Fruit fly (Drosophila melanogaster) whole organism, embryonic: Measurements from ENCODE around the gene CG6569.
A peak's percentile ranks its signal among the peaks of the same experiment; 100 is the strongest.

Source experiments
- ATbp ChIP-seq: fragments of 200-800 bp; sonication (Bioruptor generic); optimal IDR thresholded peaks from 2 replicates; lab custom pipeline; 2017; ENCODE audit warnings: missing biosample characterization, mild to moderate bottlenecking, missing genetic modification characterization, missing genetic modification reagents
- Bdp1 ChIP-seq: fragments of 200-800 bp; sonication (Bioruptor generic); optimal IDR thresholded peaks from 3 replicates; lab custom pipeline; 2016; ENCODE audit warnings: missing biosample characterization, missing genetic modification characterization
- CG10147 ChIP-seq: fragments of 200-800 bp; sonication (Bioruptor generic); optimal IDR thresholded peaks from 2 replicates; lab custom pipeline; 2019; ENCODE audit warnings: missing biosample characterization, mild to moderate bottlenecking, missing genetic modification characterization, moderate library complexity
- CG10366 ChIP-seq: fragments of 200-800 bp; sonication (Bioruptor generic); IDR thresholded peaks from 2 replicates; pipeline ENCODE4 v1.3.6; 2022; ENCODE audit warnings: missing biosample characterization, missing genetic modification characterization
- CG10462 ChIP-seq: fragments of 200-800 bp; sonication (Bioruptor generic); optimal IDR thresholded peaks from 2 replicates; lab custom pipeline; 2016; ENCODE audit warnings: missing biosample characterization, missing genetic modification characterization
- CG10565 ChIP-seq: fragments of 200-800 bp; sonication (Bioruptor generic); optimal IDR thresholded peaks from 3 replicates; lab custom pipeline; 2016; ENCODE audit warnings: missing biosample characterization, mild to moderate bottlenecking, missing genetic modification characterization
- CG10979 ChIP-seq: fragments of 200-800 bp; sonication (Bioruptor generic); optimal IDR thresholded peaks from 2 replicates; lab custom pipeline; 2018; ENCODE audit warnings: missing biosample characterization, mild to moderate bottlenecking, missing genetic modification characterization, moderate library complexity
- CG11456 ChIP-seq: fragments of 200-800 bp; sonication (Bioruptor generic); IDR thresholded peaks from 3 replicates; pipeline ENCODE4 v1.3.6; 2022; ENCODE audit warnings: missing biosample characterization, missing genetic modification characterization
- CG11696 ChIP-seq: fragments of 200-800 bp; sonication (Bioruptor generic); IDR thresholded peaks from 2 replicates; pipeline ENCODE4 v1.3.6; 2022; ENCODE audit warnings: missing biosample characterization, missing genetic modification characterization
- CG13424 ChIP-seq: fragments of 200-800 bp; sonication (Bioruptor generic); optimal IDR thresholded peaks from 2 replicates; lab custom pipeline; 2019; ENCODE audit warnings: missing biosample characterization, mild to moderate bottlenecking, missing genetic modification characterization, moderate library complexity
- CG14710 ChIP-seq: fragments of 200-800 bp; sonication (Bioruptor generic); optimal IDR thresholded peaks from 3 replicates; lab custom pipeline; 2019; ENCODE audit warnings: missing biosample characterization, mild to moderate bottlenecking, missing genetic modification characterization, moderate library complexity
- CG15479 ChIP-seq: fragments of 200-800 bp; sonication (Bioruptor generic); optimal IDR thresholded peaks from 3 replicates; lab custom pipeline; 2019; ENCODE audit warnings: missing biosample characterization, mild to moderate bottlenecking, missing genetic modification characterization, moderate library complexity
- CG17385 ChIP-seq: fragments of 200-800 bp; sonication (Bioruptor generic); optimal IDR thresholded peaks from 3 replicates; lab custom pipeline; 2018; ENCODE audit warnings: missing biosample characterization, mild to moderate bottlenecking, missing genetic modification characterization
- CG2120 ChIP-seq: fragments of 200-800 bp; sonication (Bioruptor generic); optimal IDR thresholded peaks from 3 replicates; lab custom pipeline; 2016; ENCODE audit warnings: missing biosample characterization, missing genetic modification characterization
- CG32532 ChIP-seq: fragments of 200-800 bp; sonication (Bioruptor generic); IDR thresholded peaks from 2 replicates; pipeline ENCODE4 v1.3.6; 2022; ENCODE audit warnings: missing biosample characterization, missing genetic modification characterization
- CG34224 ChIP-seq: fragments of 200-800 bp; sonication (Bioruptor generic); IDR thresholded peaks from 3 replicates; pipeline ENCODE4 v1.3.6; 2022; ENCODE audit warnings: missing biosample characterization, missing genetic modification characterization; ENCODE audit not compliant: partially characterized antibody
- CG4707 ChIP-seq: fragments of 200-800 bp; sonication (Bioruptor generic); optimal IDR thresholded peaks from 2 replicates; lab custom pipeline; 2018; ENCODE audit warnings: missing biosample characterization, mild to moderate bottlenecking, missing genetic modification characterization, moderate library complexity
- CG6813 ChIP-seq: fragments of 200-800 bp; sonication (Bioruptor generic); optimal IDR thresholded peaks from 2 replicates; lab custom pipeline; 2017; ENCODE audit warnings: missing biosample characterization, missing genetic modification characterization, mild to moderate bottlenecking, moderate library complexity, missing genetic modification reagents
- CG8089 ChIP-seq: fragments of 200-800 bp; sonication (Bioruptor generic); optimal IDR thresholded peaks from 3 replicates; lab custom pipeline; 2016; ENCODE audit warnings: missing biosample characterization, missing genetic modification characterization
- CG9609 ChIP-seq: fragments of 200-800 bp; sonication (Bioruptor generic); optimal IDR thresholded peaks from 3 replicates; lab custom pipeline; 2016; ENCODE audit warnings: missing biosample characterization, missing genetic modification characterization
- CTCF ChIP-seq: fragments of 200-800 bp; sonication (Bioruptor generic); optimal IDR thresholded peaks from 2 replicates; lab custom pipeline; 2017; ENCODE audit warnings: missing biosample characterization, mild to moderate bottlenecking, missing genetic modification characterization, moderate library complexity
- CkIIα-i1 ChIP-seq: fragments of 200-800 bp; sonication (Bioruptor generic); IDR thresholded peaks from 2 replicates; pipeline ENCODE4 v1.3.6; 2022; ENCODE audit warnings: missing biosample characterization, missing genetic modification characterization
- CoRest ChIP-seq: fragments of 200-800 bp; sonication (Bioruptor generic); optimal IDR thresholded peaks from 3 replicates; lab custom pipeline; 2018; ENCODE audit warnings: missing biosample characterization, mild to moderate bottlenecking, missing genetic modification characterization, moderate library complexity
- CrebB ChIP-seq: fragments of 200-800 bp; sonication (Bioruptor generic); optimal IDR thresholded peaks from 3 replicates; lab custom pipeline; 2018; ENCODE audit warnings: missing biosample characterization, mild to moderate bottlenecking, missing genetic modification characterization
- Dfd ChIP-seq, 2 experiments: fragments of >200 bp; optimal IDR thresholded peaks; 2 replicates each; lab custom pipeline; 2017; ENCODE audit warnings: missing biosample characterization in 2 of 2, missing genetic modification characterization in 2 of 2
- Dip2 ChIP-seq: fragments of 200-800 bp; sonication (Bioruptor generic); IDR thresholded peaks from 2 replicates; pipeline ENCODE4 v1.3.6; 2022; ENCODE audit warnings: missing biosample characterization, missing genetic modification characterization
- E2f2 ChIP-seq: fragments of 200-800 bp; sonication (Bioruptor generic); IDR thresholded peaks from 2 replicates; pipeline ENCODE4 v1.3.6; 2022; ENCODE audit warnings: missing biosample characterization, missing genetic modification characterization
- HLH54F ChIP-seq: fragments of 200-800 bp; sonication (Bioruptor generic); optimal IDR thresholded peaks from 3 replicates; lab custom pipeline; 2016; ENCODE audit warnings: missing biosample characterization, missing genetic modification characterization
- Hmr ChIP-seq: fragments of 200-800 bp; sonication (Bioruptor generic); optimal IDR thresholded peaks from 3 replicates; lab custom pipeline; 2017; ENCODE audit warnings: mild to moderate bottlenecking, missing biosample characterization, missing genetic modification reagents, missing genetic modification characterization
- Hsf ChIP-seq: fragments of 200-800 bp; sonication (Bioruptor generic); optimal IDR thresholded peaks from 3 replicates; lab custom pipeline; 2016; ENCODE audit warnings: missing biosample characterization, missing genetic modification characterization
- Kr ChIP-seq: fragments of 200-800 bp; sonication (Bioruptor generic); optimal IDR thresholded peaks from 2 replicates; lab custom pipeline; 2017; ENCODE audit warnings: missing biosample characterization, mild to moderate bottlenecking, missing genetic modification characterization
- Nf-YC ChIP-seq: fragments of 200-800 bp; optimal IDR thresholded peaks from 3 replicates; lab custom pipeline; 2019; ENCODE audit warnings: missing biosample characterization, mild to moderate bottlenecking, missing genetic modification characterization, moderate library complexity
- Sin3A ChIP-seq: fragments of >200 bp; optimal IDR thresholded peaks from 2 replicates; lab custom pipeline; 2018
- abd-A ChIP-seq: fragments of 200-800 bp; sonication (Bioruptor generic); optimal IDR thresholded peaks from 3 replicates; lab custom pipeline; 2019; ENCODE audit warnings: missing biosample characterization, mild to moderate bottlenecking, missing genetic modification characterization, moderate library complexity
- az2 ChIP-seq: fragments of 200-800 bp; sonication (Bioruptor generic); optimal IDR thresholded peaks from 3 replicates; lab custom pipeline; 2016; ENCODE audit warnings: missing biosample characterization, missing genetic modification characterization
- danr ChIP-seq: fragments of 200-800 bp; sonication (Bioruptor generic); IDR thresholded peaks from 2 replicates; pipeline ENCODE4 v1.3.6; 2022; ENCODE audit warnings: missing biosample characterization, missing genetic modification characterization
- dati ChIP-seq: fragments of 200-800 bp; sonication (Bioruptor generic); IDR thresholded peaks from 2 replicates; pipeline ENCODE4 v1.3.6; 2022; ENCODE audit warnings: missing biosample characterization, missing genetic modification characterization
- dmrt11E ChIP-seq: fragments of 200-800 bp; sonication (Bioruptor generic); optimal IDR thresholded peaks from 3 replicates; lab custom pipeline; 2018; ENCODE audit warnings: missing biosample characterization, mild to moderate bottlenecking, missing genetic modification characterization, moderate library complexity
- en ChIP-seq: fragments of 200-800 bp; sonication (Bioruptor generic); optimal IDR thresholded peaks from 2 replicates; lab custom pipeline; 2016; ENCODE audit warnings: missing biosample characterization, missing genetic modification characterization
- gfzf ChIP-seq: fragments of 200-800 bp; sonication (Bioruptor generic); optimal IDR thresholded peaks from 2 replicates; lab custom pipeline; 2016; ENCODE audit warnings: missing biosample characterization, mild to moderate bottlenecking, missing genetic modification characterization, moderate library complexity
- hth ChIP-seq: fragments of >200 bp; optimal IDR thresholded peaks from 2 replicates; lab custom pipeline; 2017; ENCODE audit warnings: inconsistent platforms
- jigr1 ChIP-seq: fragments of 200-800 bp; sonication (Bioruptor generic); IDR thresholded peaks from 3 replicates; pipeline ENCODE4 v1.3.6; 2022; ENCODE audit warnings: missing biosample characterization, missing genetic modification characterization
- klu ChIP-seq: fragments of 200-800 bp; sonication (Bioruptor generic); IDR thresholded peaks from 2 replicates; pipeline ENCODE4 v1.3.6; 2022; ENCODE audit warnings: missing biosample characterization, missing genetic modification characterization
- lmd ChIP-seq: fragments of 200-800 bp; sonication (Bioruptor generic); IDR thresholded peaks from 2 replicates; pipeline ENCODE4 v1.3.6; 2022; ENCODE audit warnings: missing biosample characterization, missing genetic modification characterization
- pfk ChIP-seq: fragments of 200-800 bp; sonication (Bioruptor generic); optimal IDR thresholded peaks from 2 replicates; lab custom pipeline; 2018; ENCODE audit warnings: missing biosample characterization, mild to moderate bottlenecking, missing genetic modification characterization, moderate library complexity
- pum ChIP-seq: fragments of 200-800 bp; sonication (Bioruptor generic); optimal IDR thresholded peaks from 2 replicates; lab custom pipeline; 2016; ENCODE audit warnings: missing biosample characterization, missing genetic modification characterization
- sisA ChIP-seq: fragments of 200-800 bp; sonication (Bioruptor generic); IDR thresholded peaks from 2 replicates; pipeline ENCODE4 v1.3.6; 2022; ENCODE audit warnings: missing biosample characterization, missing genetic modification characterization
- slou ChIP-seq: fragments of 200-800 bp; sonication (Bioruptor generic); optimal IDR thresholded peaks from 3 replicates; lab custom pipeline; 2016; ENCODE audit warnings: missing biosample characterization, missing genetic modification characterization
- tio ChIP-seq: fragments of 200-800 bp; sonication (Bioruptor generic); optimal IDR thresholded peaks from 2 replicates; lab custom pipeline; 2017; ENCODE audit warnings: missing biosample characterization, missing genetic modification characterization, inconsistent platforms
- trem ChIP-seq: fragments of 200-800 bp; optimal IDR thresholded peaks from 3 replicates; lab custom pipeline; 2019; ENCODE audit warnings: missing biosample characterization, mild to moderate bottlenecking, missing genetic modification characterization, moderate library complexity
- ttk ChIP-seq: fragments of 200-800 bp; sonication (Bioruptor generic); IDR thresholded peaks from 2 replicates; pipeline ENCODE4 v2.1.2; 2022; ENCODE audit warnings: missing biosample characterization, missing genetic modification characterization
- zen ChIP-seq: fragments of 200-800 bp; sonication (Bioruptor generic); optimal IDR thresholded peaks from 3 replicates; lab custom pipeline; 2018; ENCODE audit warnings: missing biosample characterization, mild to moderate bottlenecking, missing genetic modification characterization, moderate library complexity

Gene CG6569

DNA sequence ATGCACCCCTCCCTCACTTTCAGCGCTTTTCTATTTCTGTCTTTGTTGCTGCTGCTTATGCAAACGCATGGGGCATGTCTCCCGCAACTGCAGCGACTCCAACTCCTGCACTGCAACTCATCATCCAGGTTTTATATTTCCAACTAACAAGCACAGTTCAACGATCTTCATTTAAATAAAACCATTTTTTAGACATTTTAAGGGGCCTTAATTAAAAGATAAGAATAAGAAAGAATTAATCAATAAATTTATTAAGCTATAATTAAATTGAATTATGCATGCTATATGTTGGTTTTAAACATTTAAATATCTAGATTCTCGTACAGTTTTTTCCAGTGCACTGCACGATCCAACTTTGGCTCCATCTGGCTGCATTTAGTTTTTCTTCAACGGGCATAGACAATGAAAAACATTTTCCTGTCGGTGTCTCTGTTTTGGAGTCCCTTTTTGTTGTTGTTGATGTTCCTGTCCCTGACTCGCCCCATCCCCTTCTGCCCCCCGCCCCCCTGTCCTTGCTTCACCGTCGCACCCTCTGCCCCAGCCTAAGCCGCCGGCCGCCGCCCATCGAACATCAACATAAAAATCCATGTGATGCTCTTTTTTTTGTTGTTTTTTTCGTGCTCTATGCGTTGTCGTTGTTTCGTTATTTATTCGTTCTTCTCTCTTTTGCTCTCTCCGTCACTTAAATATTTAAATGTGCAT is 38.8 kb downstream of the CG6569 start (continued):
- peak; percentile 61 for TF ChIP-seq sisA
- TF ChIP-seq zen (tag; lab: Kevin White, UChicago), result peak; percentile 63
- TF ChIP-seq Hsf, result peak; percentile 41
- TF ChIP-seq ttk (GFP tag; lab: Robert Waterston, UW), result no peak
- no peak for TF ChIP-seq CG9609 (GFP tag; lab: Kevin White, UChicago)
- no peak for TF ChIP-seq CG15479
- no peak for TF ChIP-seq CG8089 (GFP tag; lab: Kevin White, UChicago)
- TF ChIP-seq ATbp, result peak; percentile 70
- no peak for TF ChIP-seq Dip2 (GFP tag; lab: Robert Waterston, UW)
- peak; percentile 81 for TF ChIP-seq CoRest (tag; lab: Kevin White, UChicago)
- no peak for TF ChIP-seq Dfd (GFP tag; optimal IDR thresholded peaks at IDR 0.05; lab: Kevin White, UChicago)
- no peak for TF ChIP-seq CG11696 (GFP tag; lab: Robert Waterston, UW)
- no peak; the same call in 1 of the 2 replicates for TF ChIP-seq E2f2
- TF ChIP-seq CTCF (GFP tag; lab: Kevin White, UChicago), result peak; percentile 12
- no peak for TF ChIP-seq CrebB
- TF ChIP-seq CG10147 (GFP tag; lab: Kevin White, UChicago), result no peak
- TF ChIP-seq CG10565 (GFP tag; lab: Kevin White, UChicago), result no peak
- TF ChIP-seq CG13424, result peak; percentile 75
- peak; percentile 52 for TF ChIP-seq CG6813
- TF ChIP-seq pum (GFP tag; lab: Kevin White, UChicago), result no peak
- no peak for TF ChIP-seq Hmr (GFP tag; lab: Kevin White, UChicago)
- TF ChIP-seq CG2120 (GFP tag; lab: Kevin White, UChicago), result no peak
- TF ChIP-seq jigr1 (GFP tag; lab: Robert Waterston, UW), result no peak
- peak; percentile 96 for TF ChIP-seq CG10979 (tag; lab: Kevin White, UChicago)
- TF ChIP-seq tio (GFP tag; lab: Kevin White, UChicago), result peak; percentile 62
- TF ChIP-seq Sin3A (lab: Kevin White, UChicago), result no peak
- peak; percentile 60; the same call in 1 of the 2 replicates for TF ChIP-seq lmd
- TF ChIP-seq hth (lab: Kevin White, UChicago), result no peak
- TF ChIP-seq klu (GFP tag; lab: Robert Waterston, UW), result no peak
- TF ChIP-seq Kr, result no peak
- TF ChIP-seq CkIIα-i1 (GFP tag; lab: Robert Waterston, UW), result no peak
- TF ChIP-seq gfzf (GFP tag; lab: Kevin White, UChicago), result no peak
- TF ChIP-seq CG4707 (GFP tag; lab: Kevin White, UChicago), result peak; percentile 58
- TF ChIP-seq slou (GFP tag; lab: Kevin White, UChicago), result no peak
- TF ChIP-seq CG10462 (GFP tag; lab: Kevin White, UChicago), result peak; percentile 52
- no peak for TF ChIP-seq Bdp1 (GFP tag; lab: Kevin White, UChicago)
- TF ChIP-seq az2 (GFP tag; lab: Kevin White, UChicago), result peak; percentile 74
- TF ChIP-seq pfk, result no peak
- no peak for TF ChIP-seq CG32532
- no peak for TF ChIP-seq danr (GFP tag; lab: Robert Waterston, UW)
- TF ChIP-seq CG34224 (GFP tag; lab: Robert Waterston, UW), result no peak
- peak; percentile 53 for TF ChIP-seq CG17385 (GFP tag; lab: Kevin White, UChicago)
- TF ChIP-seq dmrt11E (tag; lab: Kevin White, UChicago), result peak; percentile 97
- no peak for TF ChIP-seq Nf-YC
- no peak for TF ChIP-seq dati (GFP tag; lab: Robert Waterston, UW)
- TF ChIP-seq CG14710 (tag; lab: Kevin White, UChicago), result peak; percentile 93
- TF ChIP-seq CG10366 (GFP tag; lab: Robert Waterston, UW), result peak; percentile 38; the same call in 1 of the 2 replicates
- no peak for TF ChIP-seq en (GFP tag; lab: Kevin White, UChicago)
- no peak for TF ChIP-seq HLH54F (GFP tag; lab: Kevin White, UChicago)
- no peak for TF ChIP-seq CG11456
- peak; percentile 60 for TF ChIP-seq abd-A (tag; lab: Kevin White, UChicago)
- peak; percentile 92 for TF ChIP-seq trem (tag; lab: Kevin White, UChicago)
